Worm (Caenorhabditis elegans) whole organism, L4/young adult: ENCODE data around the gene T03D3.5.

Source experiments
- W03F9.2 ChIP-seq: fragments of 150-350 bp; optimal IDR thresholded peaks from 2 replicates; lab custom pipeline; 2014; ENCODE audit warnings: missing biosample characterization, missing genetic modification characterization
- dao-5 ChIP-seq: sonication (generic microtip); optimal IDR thresholded peaks from 2 replicates; lab custom pipeline; 2016; ENCODE audit warnings: missing genotype, missing genetic modification characterization, moderate library complexity, missing compliant biosample characterization
- him-1 ChIP-seq: sonication (generic microtip); optimal IDR thresholded peaks from 2 replicates; lab custom pipeline; 2016; ENCODE audit warnings: missing genotype, missing genetic modification reagents, missing genetic modification characterization, missing compliant biosample characterization

DNA sequence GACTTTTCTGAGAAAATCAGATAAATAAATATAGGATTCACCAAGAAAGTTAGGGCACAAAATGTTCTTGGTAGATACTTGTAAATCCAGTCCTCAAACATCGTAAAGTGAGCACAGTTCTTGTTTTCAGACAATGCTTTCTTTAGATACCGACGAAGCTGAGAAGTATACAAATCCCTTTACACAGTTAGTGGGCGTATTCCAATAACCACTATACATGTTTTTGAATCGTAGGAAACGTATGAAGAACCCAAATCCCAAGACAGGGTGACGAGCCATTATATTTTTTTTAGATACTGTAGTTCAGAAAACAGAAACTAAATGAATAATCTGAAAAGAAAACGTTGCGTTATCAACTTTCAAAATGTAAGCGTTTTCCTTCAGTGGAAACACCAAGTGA, 19.1 kb upstream of the T03D3.5 start, which contains the start of gene srj-44:
- TF ChIP-seq dao-5 (tag; lab: Kevin White, UChicago): no peak
- TF ChIP-seq him-1 (tag; lab: Kevin White, UChicago): no peak
- no peak for TF ChIP-seq W03F9.2 (tag; lab: Kevin White, UChicago)
